Fruit fly (Drosophila melanogaster): Measurements from ENCODE around the gene CG1090.
A peak's percentile ranks its signal among the peaks of the same experiment; 100 is the strongest.

CG1090 gene

DNA sequence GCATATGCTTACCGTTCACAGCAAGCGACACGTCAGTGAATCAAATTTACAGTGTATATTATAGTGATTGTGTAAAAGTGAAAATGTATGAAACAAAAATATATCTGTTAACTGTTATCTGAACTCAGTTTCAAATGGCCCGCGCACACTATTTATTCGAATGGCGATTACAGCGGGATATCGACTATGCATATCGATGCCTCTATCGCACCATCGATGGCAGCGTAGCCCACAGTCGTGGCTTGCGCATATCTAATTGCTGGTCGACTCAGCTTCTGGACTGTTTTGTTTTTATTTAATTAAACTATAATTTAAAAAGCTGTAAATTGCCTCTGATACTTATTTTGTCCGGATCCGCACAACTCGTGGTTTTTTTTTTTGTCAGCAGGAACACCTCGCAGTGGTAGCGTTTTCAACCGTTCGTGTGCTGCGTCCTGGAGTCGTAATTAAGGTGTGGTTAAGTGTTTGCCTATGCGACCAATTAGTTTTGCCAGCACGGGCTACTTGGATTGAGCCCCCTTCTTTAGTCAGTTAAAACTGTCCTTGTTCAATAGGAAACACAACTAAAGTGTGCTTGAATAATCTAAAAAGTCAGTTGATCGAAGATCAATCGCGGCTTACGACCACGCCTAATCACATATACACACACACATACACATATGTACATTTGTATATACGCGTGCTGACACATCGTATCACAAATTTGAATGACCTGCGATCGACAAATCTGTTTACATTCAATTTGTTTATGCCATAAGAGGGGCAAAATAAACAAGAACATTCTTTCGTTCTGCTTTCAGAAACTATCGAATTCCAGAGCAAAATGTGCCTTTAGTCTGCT, 21.6 kb downstream of the CG1090 start, which contains the start of gene Cont (continued):
- TF ChIP-seq ham (GFP tag; IDR thresholded peaks at IDR 0.05): no peak
- peak; percentile 91 for TF ChIP-seq Dll (GFP tag; IDR thresholded peaks at IDR 0.05; ENCODE audit: partially characterized antibody)
- peak; percentile 30 for TF ChIP-seq Myb (GFP tag; optimal IDR thresholded peaks at IDR 0.05)
- TF ChIP-seq CG13624 (GFP tag; optimal IDR thresholded peaks at IDR 0.05): peak; percentile 59
- TF ChIP-seq CoRest (tag; optimal IDR thresholded peaks at IDR 0.05): peak; percentile 2
- peak; percentile 57 for TF ChIP-seq Elba2 (GFP tag; optimal IDR thresholded peaks at IDR 0.05)
- no peak for TF ChIP-seq CG8281 (tag; optimal IDR thresholded peaks at IDR 0.05)
- TF ChIP-seq row (GFP tag; IDR thresholded peaks at IDR 0.05): peak; percentile 37; the same call in 1 of the 3 replicates
- no peak for TF ChIP-seq Oli (tag; optimal IDR thresholded peaks at IDR 0.05)
- peak; percentile 79 for TF ChIP-seq Med (GFP tag)
- no peak for TF ChIP-seq Awh (GFP tag; IDR thresholded peaks at IDR 0.05)
- TF ChIP-seq phol (tag; optimal IDR thresholded peaks at IDR 0.05): peak; percentile 68
- TF ChIP-seq CG12391 (tag; optimal IDR thresholded peaks at IDR 0.05): peak; percentile 20
- peak; percentile 40 for TF ChIP-seq Sin3A (optimal IDR thresholded peaks at IDR 0.05)
- TF ChIP-seq ci (GFP tag; IDR thresholded peaks at IDR 0.05): 0 out of 3 replicates have a peak, but pooled peaks have one; percentile 53
- peak; percentile 97 for TF ChIP-seq Opbp (GFP tag; IDR thresholded peaks at IDR 0.05; ENCODE audit: partially characterized antibody)
- peak; percentile 26 for TF ChIP-seq CG17186 (GFP tag; optimal IDR thresholded peaks at IDR 0.05)
- peak; percentile 90; the same call in 2 of the 4 replicates for TF ChIP-seq chinmo (GFP tag; IDR thresholded peaks at IDR 0.05; ENCODE audit: partially characterized antibody)
- no peak for TF ChIP-seq CG14965 (GFP tag; optimal IDR thresholded peaks at IDR 0.05; ENCODE audit: borderline replicate concordance)
- TF ChIP-seq CG13287 (GFP tag; IDR thresholded peaks at IDR 0.05; ENCODE audit: partially characterized antibody): peak; percentile 94
- no peak for TF ChIP-seq pan (optimal IDR thresholded peaks at IDR 0.05)
- TF ChIP-seq pan (GFP tag; optimal IDR thresholded peaks at IDR 0.05 in 1 of 2, IDR thresholded peaks at IDR 0.05 in 1 of 2): peak in 1 of 2 experiments; percentile 7
- TF ChIP-seq CG11247 (GFP tag; IDR thresholded peaks at IDR 0.05): no peak
- TF ChIP-seq MESR4 (GFP tag; optimal IDR thresholded peaks at IDR 0.05): peak; percentile 72
- peak; percentile 59 for TF ChIP-seq Rfx (GFP tag; IDR thresholded peaks at IDR 0.05)
- TF ChIP-seq CG15601 (tag; optimal IDR thresholded peaks at IDR 0.05): peak; percentile 1
- no peak for TF ChIP-seq crp (GFP tag; optimal IDR thresholded peaks at IDR 0.05)
- peak; percentile 46; the same call in 1 of the 2 replicates for TF ChIP-seq CG9932 (GFP tag; IDR thresholded peaks at IDR 0.05)
- peak; percentile 46 for TF ChIP-seq CG14710 (tag; optimal IDR thresholded peaks at IDR 0.05)
- TF ChIP-seq z (GFP tag; IDR thresholded peaks at IDR 0.05): no peak
- TF ChIP-seq trem (tag; optimal IDR thresholded peaks at IDR 0.05): peak; percentile 60
- TF ChIP-seq CG13894 (tag; optimal IDR thresholded peaks at IDR 0.05): peak; percentile 14
- TF ChIP-seq amos (GFP tag; IDR thresholded peaks at IDR 0.05; ENCODE audit: partially characterized antibody): peak; percentile 97
- peak; percentile 38 for TF ChIP-seq Ets97D (GFP tag; optimal IDR thresholded peaks at IDR 0.05)
- peak; percentile 49 for TF ChIP-seq lilli (GFP tag; optimal IDR thresholded peaks at IDR 0.05)
- TF ChIP-seq lmd (GFP tag; IDR thresholded peaks at IDR 0.05): 0 out of 2 replicates have a peak, but pooled peaks have one; percentile 7
- TF ChIP-seq E2f2 (GFP tag; IDR thresholded peaks at IDR 0.05): peak; percentile 98
- TF ChIP-seq ara (GFP tag; IDR thresholded peaks at IDR 0.05): no peak
- no peak for TF ChIP-seq ro (GFP tag; IDR thresholded peaks at IDR 0.05)
- TF ChIP-seq CG15514 (GFP tag; optimal IDR thresholded peaks at IDR 0.05): peak; percentile 68
- no peak for TF ChIP-seq chm (GFP tag; IDR thresholded peaks at IDR 0.05)
- TF ChIP-seq CG1603 (tag; optimal IDR thresholded peaks at IDR 0.05): peak; percentile 68
- TF ChIP-seq gcm (GFP tag; optimal IDR thresholded peaks at IDR 0.05): no peak
- TF ChIP-seq CG15269 (tag; optimal IDR thresholded peaks at IDR 0.05): no peak
- no peak for TF ChIP-seq D19A (tag; optimal IDR thresholded peaks at IDR 0.05)
- peak; percentile 99 for TF ChIP-seq Dref (GFP tag; IDR thresholded peaks at IDR 0.05)
- peak; percentile 93 for TF ChIP-seq BEAF-32 (GFP tag; optimal IDR thresholded peaks at IDR 0.05)
- peak; percentile 93 for TF ChIP-seq HLH4C (GFP tag; IDR thresholded peaks at IDR 0.05; ENCODE audit: partially characterized antibody)

All from whole organism, embryonic.